Fruit fly (Drosophila melanogaster) whole organism, wandering third instar larva: ENCODE results near the gene TrpA1.

Source experiments
- CG32264 ChIP-seq: fragments of 200-800 bp; sonication (Bioruptor generic); optimal IDR thresholded peaks from 2 replicates; lab custom pipeline; 2016; ENCODE audit warnings: missing biosample characterization, missing genetic modification characterization
- CG9705 ChIP-seq: fragments of 200-800 bp; sonication (Bioruptor generic); optimal IDR thresholded peaks from 2 replicates; lab custom pipeline; 2018; ENCODE audit warnings: missing biosample characterization, mild to moderate bottlenecking, missing genetic modification characterization
- CrebA ChIP-seq: fragments of 200-800 bp; sonication (Bioruptor generic); optimal IDR thresholded peaks from 2 replicates; lab custom pipeline; 2016; ENCODE audit warnings: missing biosample characterization, mild to moderate bottlenecking, missing genetic modification characterization, borderline replicate concordance
- Dif ChIP-seq: fragments of 200-275, 200-300 bp; sonication (Bioruptor generic); optimal IDR thresholded peaks from 2 replicates; lab custom pipeline; 2018; ENCODE audit warnings: missing biosample characterization, missing genetic modification characterization; ENCODE audit not compliant: partially characterized antibody
- GATAd ChIP-seq: sonication (Bioruptor generic); optimal IDR thresholded peaks from 2 replicates; lab custom pipeline; 2016; ENCODE audit warnings: missing biosample characterization, missing genetic modification characterization
- HLH106 ChIP-seq: fragments of 200-800 bp; optimal IDR thresholded peaks from 3 replicates; lab custom pipeline; 2019; ENCODE audit warnings: missing biosample characterization, mild to moderate bottlenecking, missing genetic modification characterization, moderate library complexity
- Hnf4 ChIP-seq: fragments of 200-800 bp; sonication (Bioruptor generic); optimal IDR thresholded peaks from 2 replicates; lab custom pipeline; 2016; ENCODE audit warnings: missing biosample characterization, mild to moderate bottlenecking, missing genetic modification characterization
- Hr83 ChIP-seq: fragments of 200-300 bp; sonication (Bioruptor generic); optimal IDR thresholded peaks from 2 replicates; lab custom pipeline; 2016; ENCODE audit warnings: missing biosample characterization, mild to moderate bottlenecking, missing genetic modification characterization, moderate library complexity; ENCODE audit not compliant: poor library complexity, severe bottlenecking
- Jra ChIP-seq: sonication (Bioruptor generic); optimal IDR thresholded peaks from 2 replicates; lab custom pipeline; 2016; ENCODE audit warnings: missing biosample characterization, missing genetic modification characterization
- Mio ChIP-seq: sonication (Bioruptor generic); optimal IDR thresholded peaks from 2 replicates; lab custom pipeline; 2016; ENCODE audit warnings: missing biosample characterization, missing genetic modification characterization
- Myc ChIP-seq: fragments of >200 bp; optimal IDR thresholded peaks from 2 replicates; lab custom pipeline; 2017
- OdsH ChIP-seq: fragments of 200-800 bp; sonication (Bioruptor generic); optimal IDR thresholded peaks from 2 replicates; lab custom pipeline; 2016; ENCODE audit warnings: missing biosample characterization, mild to moderate bottlenecking, missing genetic modification characterization
- Rel ChIP-seq, 2 experiments: fragments of 200-800 bp; sonication (Bioruptor generic) in 1 of 2; optimal IDR thresholded peaks; 2 replicates in 1 of 2; 3 replicates in 1 of 2; lab custom pipeline; 2016 to 2019; ENCODE audit warnings: mild to moderate bottlenecking in 2 of 2, missing biosample characterization in 2 of 2, missing genetic modification characterization in 2 of 2, moderate library complexity in 1 of 2
- Vsx2 ChIP-seq: fragments of 200-300, 225-300 bp; sonication (Bioruptor generic); optimal IDR thresholded peaks from 2 replicates; lab custom pipeline; 2018; ENCODE audit warnings: missing biosample characterization, missing genetic modification characterization; ENCODE audit not compliant: partially characterized antibody
- br ChIP-seq: fragments of 200-800 bp; sonication (Bioruptor generic); optimal IDR thresholded peaks from 2 replicates; lab custom pipeline; 2016; ENCODE audit warnings: missing biosample characterization, missing genetic modification characterization
- brk ChIP-seq: fragments of 200-800 bp; sonication (Bioruptor generic); optimal IDR thresholded peaks from 2 replicates; lab custom pipeline; 2016; ENCODE audit warnings: missing biosample characterization, mild to moderate bottlenecking, missing genetic modification characterization
- dl ChIP-seq, 2 experiments: fragments of 175-275, 200-275 bp in 1 of 2; fragments of 200-275 bp in 1 of 2; sonication (Bioruptor generic); optimal IDR thresholded peaks; lab custom pipeline; 2018; ENCODE audit warnings: mild to moderate bottlenecking in 2 of 2, missing biosample characterization in 2 of 2, missing genetic modification characterization in 2 of 2, moderate library complexity in 2 of 2; ENCODE audit not compliant: partially characterized antibody in 2 of 2, insufficient read depth in 1 of 2
- dmrt93B ChIP-seq: fragments of 200-800 bp; sonication (Bioruptor generic); optimal IDR thresholded peaks from 2 replicates; lab custom pipeline; 2018; ENCODE audit warnings: missing biosample characterization, mild to moderate bottlenecking, missing genetic modification characterization
- ey ChIP-seq: fragments of 200-800 bp; sonication (Bioruptor generic); optimal IDR thresholded peaks from 2 replicates; lab custom pipeline; 2016; ENCODE audit warnings: missing biosample characterization, missing genetic modification characterization
- foxo ChIP-seq, 2 experiments: fragments of 200-800 bp; sonication (Bioruptor generic); optimal IDR thresholded peaks; 2 replicates in 1 of 2; 3 replicates in 1 of 2; lab custom pipeline; 2016 to 2017; ENCODE audit warnings: missing biosample characterization in 2 of 2, missing genetic modification characterization in 2 of 2
- fru ChIP-seq: fragments of 200-800 bp; sonication (Bioruptor generic); optimal IDR thresholded peaks from 3 replicates; lab custom pipeline; 2016; ENCODE audit warnings: missing biosample characterization, mild to moderate bottlenecking, missing genetic modification characterization
- h ChIP-seq: fragments of 200-800 bp; sonication (Bioruptor generic); optimal IDR thresholded peaks from 3 replicates; lab custom pipeline; 2016; ENCODE audit warnings: missing biosample characterization, mild to moderate bottlenecking, missing genetic modification characterization
- jim ChIP-seq: fragments of 175-275, 200-325 bp; sonication (Bioruptor generic); optimal IDR thresholded peaks from 2 replicates; lab custom pipeline; 2016; ENCODE audit warnings: missing biosample characterization, mild to moderate bottlenecking, missing genetic modification characterization
- lola ChIP-seq: fragments of >200 bp; optimal IDR thresholded peaks from 2 replicates; lab custom pipeline; 2017; ENCODE audit warnings: missing biosample characterization, missing genetic modification characterization
- pan ChIP-seq: fragments of >200 bp; optimal IDR thresholded peaks from 2 replicates; lab custom pipeline; 2017
- psq ChIP-seq: fragments of 200-800 bp; sonication (Bioruptor generic); optimal IDR thresholded peaks from 3 replicates; lab custom pipeline; 2017; ENCODE audit warnings: missing biosample characterization, mild to moderate bottlenecking, missing genetic modification characterization, moderate library complexity
- tai ChIP-seq: sonication (Bioruptor generic); optimal IDR thresholded peaks from 2 replicates; lab custom pipeline; 2016; ENCODE audit warnings: missing biosample characterization, missing genetic modification characterization
- woc ChIP-seq: sonication (Bioruptor generic); optimal IDR thresholded peaks from 2 replicates; lab custom pipeline; 2016; ENCODE audit warnings: missing biosample characterization, mild to moderate bottlenecking, missing genetic modification characterization

Gene TrpA1

DNA sequence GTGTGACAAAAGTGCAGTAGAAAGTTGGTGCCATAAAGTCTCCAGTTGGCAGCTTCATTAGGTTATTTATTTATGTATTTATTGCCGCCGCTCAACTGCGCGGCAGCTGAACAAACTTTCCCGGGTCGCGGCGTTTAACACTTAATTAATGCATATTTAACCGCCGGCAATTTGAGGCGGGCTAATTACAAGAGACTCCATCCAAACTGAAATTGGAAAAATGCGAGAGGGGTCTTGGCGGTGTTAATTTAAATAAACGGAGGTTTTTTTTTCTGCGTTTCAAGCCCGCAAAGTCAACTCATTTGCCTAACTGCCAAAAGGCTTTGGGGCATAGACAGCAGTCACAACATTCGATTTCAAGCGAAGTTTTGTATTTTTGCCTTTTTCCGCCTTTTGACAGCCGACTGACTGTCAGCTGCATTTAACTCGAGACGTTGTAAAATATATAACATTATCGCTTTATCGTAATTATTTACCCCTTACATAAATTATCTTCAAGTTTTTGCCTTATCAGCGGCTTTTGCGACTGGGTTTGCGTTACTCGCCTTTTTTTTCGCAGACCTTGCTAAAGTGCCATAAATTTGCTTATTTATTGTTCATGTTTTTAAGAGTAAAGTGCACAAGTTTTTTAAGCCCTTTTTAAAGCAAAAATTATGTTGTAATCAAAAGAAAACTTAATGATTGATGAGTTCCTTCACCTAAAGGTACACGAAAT lies 47.2 kb downstream of the TrpA1 start:
- no peak for TF ChIP-seq Hr83 (GFP tag; lab: Kevin White, UChicago)
- no peak for TF ChIP-seq dmrt93B (GFP tag; lab: Kevin White, UChicago)
- no peak for TF ChIP-seq dl (GFP tag; optimal IDR thresholded peaks at IDR 0.05; lab: Kevin White, UChicago; ENCODE audit: insufficient read depth in 1 of 2, partially characterized antibody in 2 of 2)
- no peak for TF ChIP-seq OdsH (GFP tag; lab: Kevin White, UChicago)
- TF ChIP-seq fru (GFP tag; lab: Kevin White, UChicago), result no peak
- no peak for TF ChIP-seq HLH106
- no peak for TF ChIP-seq Vsx2 (GFP tag; lab: Kevin White, UChicago)
- no peak for TF ChIP-seq ey (GFP tag; lab: Kevin White, UChicago)

DNA sequence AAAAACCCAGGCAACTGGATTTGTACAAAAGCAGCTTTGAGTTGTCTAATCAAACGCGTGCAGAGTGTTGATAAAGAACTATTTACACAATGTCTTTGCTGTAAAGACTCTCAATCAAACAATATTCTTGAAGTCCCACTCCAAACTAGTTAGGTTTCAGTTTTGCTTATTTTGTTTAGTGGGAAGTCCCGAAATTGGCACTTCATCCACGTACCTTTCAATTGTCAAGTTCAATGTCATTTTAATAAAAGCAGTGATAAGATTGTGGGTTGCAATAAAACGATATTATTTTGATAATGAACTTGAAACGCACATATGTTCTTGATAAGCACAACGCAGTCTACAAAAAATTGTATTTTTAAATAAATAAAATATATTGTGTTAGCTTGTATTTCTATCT lies 48.1 kb downstream of the TrpA1 start:
- no peak for TF ChIP-seq Rel (GFP tag; optimal IDR thresholded peaks at IDR 0.05; lab: Kevin White, UChicago)
- TF ChIP-seq Rel (tag; optimal IDR thresholded peaks at IDR 0.05; lab: Kevin White, UChicago), result peak; percentile 98
- no peak for TF ChIP-seq Mio

DNA sequence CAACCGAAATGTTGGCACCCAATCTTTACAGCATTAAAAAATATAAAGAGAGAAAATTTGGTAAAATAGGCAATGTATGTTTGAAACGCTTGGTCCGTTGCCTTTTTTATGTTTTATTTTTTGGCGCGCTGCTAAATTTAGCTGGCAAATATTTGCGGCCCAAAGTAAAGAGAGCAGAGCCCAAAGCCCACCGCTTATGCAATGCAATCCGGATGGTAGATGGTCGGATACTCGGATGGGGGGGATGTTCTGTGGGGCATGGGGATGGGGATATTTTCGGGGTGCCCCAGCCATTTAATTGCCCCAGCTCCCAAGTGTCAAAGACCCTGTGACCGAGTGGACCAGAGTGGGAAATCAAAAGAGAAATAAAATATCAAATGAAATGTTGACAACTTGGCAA lies 49.7 kb downstream of the TrpA1 start:
- TF ChIP-seq CrebA (no peak), OdsH (GFP tag; lab: Kevin White, UChicago) (no peak), GATAd (GFP tag; lab: Kevin White, UChicago) (no peak), pan (lab: Kevin White, UChicago) (no peak), Rel (GFP tag; optimal IDR thresholded peaks at IDR 0.05; lab: Kevin White, UChicago) (no peak), Rel (tag; optimal IDR thresholded peaks at IDR 0.05; lab: Kevin White, UChicago) (no peak), ey (GFP tag; lab: Kevin White, UChicago) (no peak), Hr83 (GFP tag; lab: Kevin White, UChicago) (peak; percentile 14), CG32264 (GFP tag; lab: Kevin White, UChicago) (no peak)

DNA sequence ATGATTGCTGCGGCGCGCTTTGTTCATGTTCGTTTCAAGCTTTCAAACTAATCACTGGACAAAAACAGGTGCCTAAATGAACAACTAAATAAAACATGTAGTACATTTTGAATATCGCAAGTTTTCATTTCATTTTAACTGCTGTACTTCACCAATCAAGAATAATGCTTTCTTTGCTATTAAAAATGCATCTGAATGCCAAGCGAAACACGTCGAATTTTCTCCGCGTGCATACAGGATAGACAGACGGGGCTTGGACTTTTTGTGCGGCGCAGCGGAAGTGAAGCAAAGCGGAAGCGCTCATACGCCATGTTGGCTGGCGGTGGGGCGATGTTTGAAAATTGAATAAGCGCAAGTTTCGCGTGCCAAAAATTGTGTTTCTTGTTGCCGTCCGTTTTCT lies 51.6 kb downstream of the TrpA1 start:
- TF ChIP-seq CG9705, result no peak
- TF ChIP-seq, all 38 proteins: peak for 0

DNA sequence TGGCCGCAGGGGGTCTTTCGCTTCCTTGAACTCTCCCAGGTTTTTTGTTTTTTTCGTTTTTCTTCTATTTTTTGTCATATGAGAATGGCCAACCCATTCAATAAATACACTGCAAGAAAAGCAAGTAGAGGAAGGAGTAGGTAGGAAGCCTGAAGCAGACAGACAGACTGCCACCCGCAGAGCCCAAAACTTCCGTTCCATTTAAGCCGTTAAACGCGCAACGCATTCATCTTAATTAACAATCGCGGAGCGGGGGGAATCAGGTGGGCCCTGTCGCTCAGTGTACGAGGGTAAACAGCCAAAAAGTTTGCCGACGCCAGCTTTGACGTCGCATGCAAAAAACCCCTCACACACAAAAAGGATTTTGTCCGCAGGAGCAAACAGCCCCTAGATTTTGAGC lies 52.1 kb downstream of the TrpA1 start:
- TF ChIP-seq fru (GFP tag; lab: Kevin White, UChicago) (peak; percentile 40), brk (GFP tag; lab: Kevin White, UChicago) (no peak), woc (GFP tag; lab: Kevin White, UChicago) (no peak), Rel (GFP tag; optimal IDR thresholded peaks at IDR 0.05; lab: Kevin White, UChicago) (no peak), Rel (tag; optimal IDR thresholded peaks at IDR 0.05; lab: Kevin White, UChicago) (no peak), foxo (GFP tag; optimal IDR thresholded peaks at IDR 0.05; lab: Kevin White, UChicago) (peak in 1 of 2 experiments; percentile 23), Jra (no peak), tai (no peak), h (no peak), Dif (GFP tag; lab: Kevin White, UChicago) (no peak)

DNA sequence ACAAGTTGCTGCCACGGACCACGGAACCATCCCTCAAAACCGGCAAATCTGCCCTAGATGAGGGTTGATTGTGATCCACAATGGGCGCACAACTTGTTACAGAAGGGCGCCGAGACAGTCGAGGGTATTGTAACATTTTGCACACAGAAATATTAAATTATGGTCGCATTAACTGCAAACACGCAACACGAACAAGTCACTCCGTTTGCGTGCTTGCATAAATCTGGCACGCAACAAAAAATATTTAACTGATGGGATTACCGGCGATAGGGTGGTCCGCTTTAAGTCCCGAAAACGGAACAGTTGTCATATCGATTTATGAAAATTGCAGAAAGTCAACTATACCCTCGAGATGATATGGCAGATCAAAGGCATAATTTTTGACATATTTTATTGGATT lies 53.0 kb downstream of the TrpA1 start:
- TF ChIP-seq Jra (no peak), psq (GFP tag; lab: Kevin White, UChicago) (no peak), Hr83 (GFP tag; lab: Kevin White, UChicago) (no peak), brk (GFP tag; lab: Kevin White, UChicago) (no peak), jim (no peak), CG32264 (GFP tag; lab: Kevin White, UChicago) (no peak), Hnf4 (GFP tag; lab: Kevin White, UChicago) (no peak), GATAd (GFP tag; lab: Kevin White, UChicago) (no peak), h (no peak), Vsx2 (GFP tag; lab: Kevin White, UChicago) (no peak), br (no peak), Myc (no peak), dmrt93B (GFP tag; lab: Kevin White, UChicago) (no peak), lola (no peak)
